Worm (Caenorhabditis elegans) whole organism, young adult: ENCODE data around the gene sri-33.

Source experiments
- Y95B8A.8 ChIP-seq: fragments of 200-800 bp; sonication (Bioruptor generic); IDR thresholded peaks from 2 replicates; pipeline ENCODE4 v1.3.6; 2022; ENCODE audit warnings: missing genetic modification reagents, missing genetic modification characterization, missing compliant biosample characterization
- ama-1 ChIP-seq, 3 experiments: fragments of 150-350 bp in 1 of 3; sonication (generic microtip) in 2 of 3; optimal IDR thresholded peaks; 2 replicates each; lab custom pipeline; 2014 to 2018; ENCODE audit warnings: missing biosample characterization in 2 of 3, missing genetic modification characterization in 2 of 3, missing genetic modification reagents in 2 of 3
- him-1 ChIP-seq: sonication (generic microtip); optimal IDR thresholded peaks from 2 replicates; lab custom pipeline; 2016; ENCODE audit warnings: missing genotype, missing genetic modification reagents, missing genetic modification characterization, missing compliant biosample characterization
- hmg-20 ChIP-seq: fragments of 200-800 bp; sonication (Bioruptor generic); IDR thresholded peaks from 2 replicates; pipeline ENCODE4 v1.3.6; 2022; ENCODE audit warnings: missing genetic modification reagents, missing genetic modification characterization, missing compliant biosample characterization
- let-526 ChIP-seq: fragments of 200-800 bp; sonication (Bioruptor generic); IDR thresholded peaks from 2 replicates; pipeline ENCODE4 v1.3.6; 2022; ENCODE audit warnings: missing genetic modification reagents, missing genetic modification characterization, missing compliant biosample characterization
- let-607 ChIP-seq, 2 experiments: fragments of 200-800 bp in 1 of 2; sonication (Bioruptor generic) in 1 of 2; sonication (generic microtip) in 1 of 2; optimal IDR thresholded peaks; 2 replicates each; lab custom pipeline; 2016 to 2018; ENCODE audit warnings: mild to moderate bottlenecking in 2 of 2, missing compliant biosample characterization in 2 of 2, missing genetic modification characterization in 2 of 2, moderate library complexity in 2 of 2, missing genotype in 1 of 2
- sea-2 ChIP-seq: fragments of 200-800 bp; sonication (Bioruptor generic); IDR thresholded peaks from 2 replicates; pipeline ENCODE4 v1.3.6; 2022; ENCODE audit warnings: missing genetic modification characterization, missing compliant biosample characterization
- unc-62 ChIP-seq: fragments of 150-350 bp; optimal IDR thresholded peaks from 2 replicates; lab custom pipeline; 2014; ENCODE audit warnings: missing biosample characterization, missing genetic modification reagents, missing genetic modification characterization
- ztf-25 ChIP-seq: fragments of 200-800 bp; sonication (Bioruptor generic); IDR thresholded peaks from 2 replicates; pipeline ENCODE4 v1.3.6; 2022; ENCODE audit warnings: missing genetic modification reagents, missing genetic modification characterization, missing compliant biosample characterization
- ztf-28 ChIP-seq: fragments of 200-800 bp; sonication (Bioruptor generic); IDR thresholded peaks from 2 replicates; pipeline ENCODE4 v1.3.6; 2022; ENCODE audit warnings: missing genetic modification reagents, missing genetic modification characterization, missing compliant biosample characterization

DNA sequence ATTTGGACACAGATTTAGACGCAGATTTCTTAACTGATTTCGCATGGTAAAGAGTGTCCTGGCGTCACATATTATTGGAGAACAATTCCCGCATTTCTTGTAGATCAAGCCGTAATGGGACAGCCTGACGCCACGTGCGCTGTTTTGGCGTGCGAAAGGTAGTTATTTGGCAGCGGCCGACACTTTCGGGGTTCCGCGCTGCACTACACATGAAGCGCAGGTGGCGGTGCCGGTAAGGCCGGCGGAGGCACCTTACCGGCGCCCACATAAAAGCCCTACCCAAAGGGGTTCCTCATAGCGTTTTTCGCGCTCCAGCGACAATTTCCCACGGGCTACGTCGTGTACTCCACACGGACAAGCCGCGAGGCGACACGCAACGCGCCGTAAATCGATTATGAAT is 46.5 kb downstream of the sri-33 start:
- TF ChIP-seq sea-2 (GFP tag; lab: Robert Waterston, UW) (no peak), ama-1 (optimal IDR thresholded peaks at IDR 0.05; lab: Kevin White, UChicago) (no peak), ama-1 (GFP tag; optimal IDR thresholded peaks at IDR 0.05; lab: Kevin White, UChicago) (no peak), ztf-28 (GFP tag; lab: Robert Waterston, UW) (no peak), unc-62 (no peak), let-607 (tag; optimal IDR thresholded peaks at IDR 0.05; lab: Kevin White, UChicago) (no peak), let-526 (GFP tag; lab: Robert Waterston, UW) (no peak), him-1 (tag; lab: Kevin White, UChicago) (no peak), hmg-20 (GFP tag; lab: Robert Waterston, UW) (no peak), Y95B8A.8 (GFP tag; lab: Robert Waterston, UW) (no peak), ztf-25 (no peak)
